Worm (Caenorhabditis elegans) whole organism, mixed stage, embryonic: ENCODE results near the gene F54C4.4.

ENCODE experiments used
- M03D4.4 ChIP-seq: sonication (generic microtip); optimal IDR thresholded peaks from 2 replicates; lab custom pipeline; 2017; ENCODE audit warnings: mild to moderate bottlenecking, missing genetic modification characterization, missing compliant biosample characterization
- blmp-1 ChIP-seq: fragments of 150-350 bp; optimal IDR thresholded peaks from 2 replicates; lab custom pipeline; 2014; ENCODE audit warnings: missing biosample characterization, missing genetic modification characterization
- ceh-39 ChIP-seq: fragments of 150-350 bp; optimal IDR thresholded peaks from 2 replicates; lab custom pipeline; 2014; ENCODE audit warnings: missing biosample characterization, missing genetic modification characterization
- ceh-43 ChIP-seq: fragments of 200-800 bp; sonication (Bioruptor generic); optimal IDR thresholded peaks from 2 replicates; lab custom pipeline; 2018; ENCODE audit warnings: mild to moderate bottlenecking, missing genetic modification characterization, moderate library complexity, missing compliant biosample characterization
- ceh-83 ChIP-seq: fragments of 200-800 bp; sonication (Bioruptor generic); optimal IDR thresholded peaks from 2 replicates; lab custom pipeline; 2018; ENCODE audit warnings: mild to moderate bottlenecking, missing genetic modification characterization, missing compliant biosample characterization
- ces-1 ChIP-seq: fragments of 150-350 bp; optimal IDR thresholded peaks from 2 replicates; lab custom pipeline; 2014; ENCODE audit warnings: missing biosample characterization, missing genetic modification reagents, missing genetic modification characterization
- cnd-1 ChIP-seq: fragments of 200-800 bp; sonication (Bioruptor generic); optimal IDR thresholded peaks from 2 replicates; lab custom pipeline; 2018; ENCODE audit warnings: mild to moderate bottlenecking, missing genetic modification characterization, missing compliant biosample characterization
- drap-1 ChIP-seq: fragments of 200-800 bp; sonication (Bioruptor generic); optimal IDR thresholded peaks from 3 replicates; lab custom pipeline; 2018; ENCODE audit warnings: mild to moderate bottlenecking, missing genetic modification characterization, missing compliant biosample characterization
- elt-1 ChIP-seq: sonication (generic microtip); optimal IDR thresholded peaks from 2 replicates; lab custom pipeline; 2017; ENCODE audit warnings: missing genetic modification characterization, mild to moderate bottlenecking, missing compliant biosample characterization, antibody characterized with exemption, moderate library complexity, borderline replicate concordance; ENCODE audit not compliant: insufficient read depth
- elt-3 ChIP-seq: fragments of 150-350 bp; optimal IDR thresholded peaks from 2 replicates; lab custom pipeline; 2014; ENCODE audit warnings: missing biosample characterization, missing genetic modification characterization
- flh-1 ChIP-seq: fragments of 200-800 bp; sonication (Bioruptor generic); optimal IDR thresholded peaks from 2 replicates; lab custom pipeline; 2018; ENCODE audit warnings: mild to moderate bottlenecking, missing genetic modification characterization, moderate library complexity, missing compliant biosample characterization
- hlh-1 ChIP-seq: fragments of 150-350 bp; optimal IDR thresholded peaks from 2 replicates; lab custom pipeline; 2014; ENCODE audit warnings: missing biosample characterization, missing genetic modification reagents, missing genetic modification characterization
- lin-13 ChIP-seq: fragments of 150-350 bp; optimal IDR thresholded peaks from 2 replicates; lab custom pipeline; 2014; ENCODE audit warnings: missing biosample characterization, missing genetic modification characterization
- lin-32 ChIP-seq: fragments of 200-800 bp; sonication (Bioruptor generic); optimal IDR thresholded peaks from 2 replicates; lab custom pipeline; 2018; ENCODE audit warnings: mild to moderate bottlenecking, missing genetic modification characterization, missing compliant biosample characterization
- lsy-2 ChIP-seq: fragments of 150-350 bp; optimal IDR thresholded peaks from 2 replicates; lab custom pipeline; 2014; ENCODE audit warnings: missing biosample characterization, missing genetic modification characterization
- mab-5 ChIP-seq: fragments of 150-350 bp; optimal IDR thresholded peaks from 2 replicates; lab custom pipeline; 2014; ENCODE audit warnings: missing biosample characterization, missing genetic modification characterization
- mep-1 ChIP-seq: fragments of 150-350 bp; optimal IDR thresholded peaks from 2 replicates; lab custom pipeline; 2017; ENCODE audit warnings: missing biosample characterization, missing genetic modification reagents, missing genetic modification characterization, inconsistent platforms
- mls-2 ChIP-seq: sonication (generic microtip); optimal IDR thresholded peaks from 2 replicates; lab custom pipeline; 2016; ENCODE audit warnings: mild to moderate bottlenecking, missing genetic modification characterization, moderate library complexity, missing compliant biosample characterization
- nhr-12 ChIP-seq: fragments of 150-350 bp; optimal IDR thresholded peaks from 2 replicates; lab custom pipeline; 2014; ENCODE audit warnings: missing biosample characterization, missing genetic modification characterization
- nhr-2 ChIP-seq: fragments of 150-350 bp; optimal IDR thresholded peaks from 2 replicates; lab custom pipeline; 2014; ENCODE audit warnings: missing biosample characterization, missing genetic modification characterization
- nhr-237 ChIP-seq: fragments of 150-350 bp; optimal IDR thresholded peaks from 2 replicates; lab custom pipeline; 2014; ENCODE audit warnings: missing biosample characterization, missing genetic modification characterization
- nhr-28 ChIP-seq: fragments of 150-350 bp; optimal IDR thresholded peaks from 2 replicates; lab custom pipeline; 2014; ENCODE audit warnings: missing biosample characterization, missing genetic modification characterization
- nhr-76 ChIP-seq: sonication (generic microtip); optimal IDR thresholded peaks from 2 replicates; lab custom pipeline; 2017; ENCODE audit warnings: missing biosample characterization, missing genetic modification characterization
- pha-4 ChIP-seq: fragments of 150-350 bp; optimal IDR thresholded peaks from 2 replicates; lab custom pipeline; 2018; ENCODE audit warnings: missing biosample characterization, missing genetic modification reagents, missing genetic modification characterization
- sem-2 ChIP-seq: fragments of 200-800 bp; sonication (Bioruptor generic); optimal IDR thresholded peaks from 2 replicates; lab custom pipeline; 2018; ENCODE audit warnings: mild to moderate bottlenecking, missing genetic modification characterization, missing compliant biosample characterization
- sptf-1 ChIP-seq: sonication (generic microtip); optimal IDR thresholded peaks from 2 replicates; lab custom pipeline; 2017; ENCODE audit warnings: mild to moderate bottlenecking, missing genetic modification characterization, moderate library complexity, missing compliant biosample characterization
- tbx-8 ChIP-seq: fragments of 200-800 bp; sonication (Bioruptor generic); optimal IDR thresholded peaks from 2 replicates; lab custom pipeline; 2018; ENCODE audit warnings: mild to moderate bottlenecking, missing genetic modification characterization, moderate library complexity, missing compliant biosample characterization
- unc-120 ChIP-seq: sonication (generic microtip); optimal IDR thresholded peaks from 2 replicates; lab custom pipeline; 2017; ENCODE audit warnings: missing genetic modification characterization, missing compliant biosample characterization; ENCODE audit not compliant: poor library complexity, severe bottlenecking
- unc-62 ChIP-seq: fragments of 150-350 bp; optimal IDR thresholded peaks from 2 replicates; lab custom pipeline; 2014; ENCODE audit warnings: missing biosample characterization, missing genetic modification reagents, missing genetic modification characterization
- ztf-11 ChIP-seq: fragments of 150-350 bp; optimal IDR thresholded peaks from 2 replicates; lab custom pipeline; 2014; ENCODE audit warnings: missing biosample characterization, missing genetic modification characterization

Gene F54C4.4

ce11 chrIII:87183-87582 lies at the start of gene F54C4.4, which contains the start of gene mrpl-40:
Gene F54C4.4, minus strand, starts transcription at chrIII:87381.
Gene mrpl-40, plus strand, starts transcription at chrIII:87559.
- peak; percentile 49 for TF ChIP-seq lsy-2
- peak; percentile 9 for TF ChIP-seq lin-13 (tag; lab: Kevin White, UChicago)
- peak; percentile 79 for TF ChIP-seq ceh-39
- no peak for TF ChIP-seq tbx-8 (GFP tag; lab: Kevin White, UChicago)
- TF ChIP-seq drap-1 (GFP tag; lab: Kevin White, UChicago) = no peak
- TF ChIP-seq pha-4 (tag; lab: Kevin White, UChicago) = peak; percentile 50
- TF ChIP-seq ces-1 (GFP tag; lab: Kevin White, UChicago) = peak; percentile 81
- TF ChIP-seq mep-1 (tag; lab: Kevin White, UChicago) = peak; percentile 41
- no peak for TF ChIP-seq hlh-1 (tag; lab: Kevin White, UChicago)
- TF ChIP-seq nhr-237 (tag; lab: Kevin White, UChicago) = peak; percentile 3

- no peak for TF ChIP-seq ceh-83 (GFP tag; lab: Kevin White, UChicago)
- no peak for TF ChIP-seq unc-62
- TF ChIP-seq sptf-1 (tag; lab: Kevin White, UChicago) = no peak
- no peak for TF ChIP-seq mab-5
- TF ChIP-seq ces-1 (GFP tag; lab: Kevin White, UChicago) = no peak
- TF ChIP-seq cnd-1 = no peak
- no peak for TF ChIP-seq lin-32 (GFP tag; lab: Kevin White, UChicago)
- no peak for TF ChIP-seq unc-120 (tag; lab: Kevin White, UChicago)
- no peak for TF ChIP-seq nhr-28 (tag; lab: Kevin White, UChicago)
- TF ChIP-seq elt-3 (tag; lab: Kevin White, UChicago) = no peak
- no peak for TF ChIP-seq ztf-11 (tag; lab: Kevin White, UChicago)
- TF ChIP-seq blmp-1 (tag; lab: Kevin White, UChicago) = no peak
- no peak for TF ChIP-seq flh-1 (GFP tag; lab: Kevin White, UChicago)
- TF ChIP-seq M03D4.4 = no peak
- TF ChIP-seq nhr-2 (tag; lab: Kevin White, UChicago) = no peak
- no peak for TF ChIP-seq nhr-76 (tag; lab: Kevin White, UChicago)
- TF ChIP-seq, all 35 proteins: peak for 0
Observed at ce11 chrIII:134194-134593, 47.0 kb upstream of the F54C4.4 start, which contains the start of gene pals-25. Gene pals-25, plus strand, starts transcription at chrIII:134494.

DNA sequence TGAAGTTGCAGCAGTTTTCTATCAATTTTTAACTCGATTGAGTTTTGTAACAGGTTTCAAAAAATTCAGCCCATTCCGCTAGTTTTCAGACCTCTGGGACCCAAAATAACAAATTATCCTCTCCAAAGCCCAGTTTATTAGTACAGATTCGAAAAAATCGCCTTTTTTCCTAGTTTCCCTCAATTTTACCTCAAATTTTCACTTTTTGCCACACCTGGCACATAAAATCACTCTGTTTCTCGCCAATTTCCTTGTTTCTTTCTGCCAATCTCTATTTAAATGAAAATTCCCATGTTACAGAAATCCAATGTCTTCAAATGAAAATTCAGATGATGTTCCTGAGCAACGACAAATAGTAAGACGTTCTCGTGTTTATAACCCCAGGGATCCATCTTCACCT lies 44.9 kb upstream of the F54C4.4 start, which contains the start of gene pals-22:
pals-22 (plus strand) TSS at position 301 of the 400 bp plus-strand sequence.
- TF ChIP-seq ceh-83 (GFP tag; lab: Kevin White, UChicago) = no peak
- no peak for TF ChIP-seq ceh-43

ce11 chrIII:131627-132026 lies 44.4 kb upstream of the F54C4.4 start:
- TF ChIP-seq mls-2 = no peak
- TF ChIP-seq ces-1 (GFP tag; lab: Kevin White, UChicago) = peak; percentile 96
- no peak for TF ChIP-seq elt-3 (tag; lab: Kevin White, UChicago)
- TF ChIP-seq ceh-39 = no peak
- no peak for TF ChIP-seq sem-2 (GFP tag; lab: Kevin White, UChicago)
- TF ChIP-seq lsy-2 = peak; percentile 34
- peak; percentile 11 for TF ChIP-seq nhr-237 (tag; lab: Kevin White, UChicago)
- no peak for TF ChIP-seq ztf-11 (tag; lab: Kevin White, UChicago)
- peak; percentile 45 for TF ChIP-seq mep-1 (tag; lab: Kevin White, UChicago)
- TF ChIP-seq mab-5 = peak; percentile 39
- TF ChIP-seq unc-120 (tag; lab: Kevin White, UChicago) = peak; percentile 3
- peak; percentile 52 for TF ChIP-seq pha-4 (tag; lab: Kevin White, UChicago)
- TF ChIP-seq, all 35 proteins: peak for 7

DNA sequence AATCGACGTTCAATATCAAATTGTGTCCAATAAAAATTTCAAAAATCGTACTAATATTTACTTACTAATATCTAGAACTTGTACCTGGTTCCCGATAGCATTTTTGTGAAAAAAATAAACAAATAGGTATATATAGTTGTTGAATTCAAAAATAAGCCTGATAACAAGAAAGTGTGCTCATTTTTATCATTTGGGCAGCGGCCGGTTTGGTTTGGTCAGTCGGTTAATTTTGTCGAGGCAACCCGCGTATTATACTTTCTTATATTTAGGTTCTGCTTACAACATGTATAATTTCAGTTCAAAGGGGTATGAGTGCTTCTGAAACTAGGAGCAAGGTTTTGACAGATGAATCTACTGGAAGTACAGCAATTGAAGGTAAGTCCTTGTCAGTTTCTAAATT lies 43.5 kb upstream of the F54C4.4 start, which contains the start of the genes nhr-280 and C29F9.2:
nhr-280 (minus strand) TSS at position 101 of the 400 bp plus-strand sequence.
C29F9.2 (plus strand) TSS at position 298 of the 400 bp plus-strand sequence.
- TF ChIP-seq M03D4.4 (no peak), elt-3 (tag; lab: Kevin White, UChicago) (no peak), nhr-12 (no peak), mab-5 (no peak), nhr-28 (tag; lab: Kevin White, UChicago) (no peak), elt-1 (tag; lab: Kevin White, UChicago) (no peak), lsy-2 (no peak), mep-1 (tag; lab: Kevin White, UChicago) (no peak), pha-4 (tag; lab: Kevin White, UChicago) (no peak), nhr-76 (tag; lab: Kevin White, UChicago) (no peak), lin-13 (tag; lab: Kevin White, UChicago) (no peak), hlh-1 (tag; lab: Kevin White, UChicago) (no peak), sem-2 (GFP tag; lab: Kevin White, UChicago) (no peak)
